Worm (Caenorhabditis elegans): ENCODE results near the gene T28F3.8.
A peak's percentile ranks its signal among the peaks of the same experiment; 100 is the strongest.
"Not testable (repeated sequence)": the region's sequence is repeated elsewhere in the genome, so short reads cannot be mapped to it uniquely, and the experiment has no call there.

The T28F3.8 gene

ce11 chrIV:17284511-17285089 lies 22.5 kb downstream of the T28F3.8 start:
- TF ChIP-seq efl-1 (optimal IDR thresholded peaks at IDR 0.05) (peak in 1 of 2 experiments; percentile 23), F16B12.6 (tag; optimal IDR thresholded peaks at IDR 0.05) (peak; percentile 3)
- not testable (repeated sequence) for TF ChIP-seq efl-1 (GFP tag; optimal IDR thresholded peaks at IDR 0.05 in 1 of 2)

DNA sequence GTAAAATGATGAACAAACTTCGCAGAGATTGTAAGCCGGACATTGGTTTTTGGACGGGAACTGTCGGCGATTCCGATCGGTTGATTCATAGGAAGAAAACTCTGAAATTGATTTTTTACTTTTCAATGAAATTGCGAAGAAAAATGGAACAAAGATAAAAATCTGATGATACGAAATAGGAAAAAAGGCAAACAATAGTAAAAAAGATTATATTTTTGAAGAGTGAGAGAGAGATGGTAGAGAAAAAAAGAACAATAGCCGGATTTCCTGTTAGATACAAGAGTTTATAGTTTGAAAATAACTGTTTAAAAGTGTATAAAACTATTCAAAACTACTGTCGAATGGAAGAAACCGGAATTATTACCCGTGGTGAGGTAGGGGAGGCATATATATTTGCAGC lies 23.0 kb downstream of the T28F3.8 start, which contains the start of gene nra-1:
nra-1 (minus strand) TSS at position 101 of the 400 bp plus-strand sequence.
- TF ChIP-seq nhr-71 (tag; optimal IDR thresholded peaks at IDR 0.05) (no peak), C04F5.9 (tag; optimal IDR thresholded peaks at IDR 0.05) (no peak), ztf-11 (tag; optimal IDR thresholded peaks at IDR 0.05) (no peak), snpc-4 (tag; optimal IDR thresholded peaks at IDR 0.05) (no peak), F16B12.6 (tag; optimal IDR thresholded peaks at IDR 0.05) (no peak), alr-1 (tag; optimal IDR thresholded peaks at IDR 0.05; ENCODE audit: borderline replicate concordance) (no peak), mab-9 (GFP tag; IDR thresholded peaks at IDR 0.05) (no peak), ceh-82 (tag; optimal IDR thresholded peaks at IDR 0.05) (no peak), pag-3 (tag; optimal IDR thresholded peaks at IDR 0.05; ENCODE audit: borderline replicate concordance, insufficient read depth) (no peak)

ce11 chrIV:17281060-17282021 lies 25.8 kb downstream of the T28F3.8 start:
- TF ChIP-seq mdl-1 (tag; optimal IDR thresholded peaks at IDR 0.05) (no peak), sptf-1 (tag; optimal IDR thresholded peaks at IDR 0.05) (no peak), grh-1 (GFP tag; IDR thresholded peaks at IDR 0.05) (no peak), egl-27 (tag; optimal IDR thresholded peaks at IDR 0.05) (no peak), ceh-63 (GFP tag; optimal IDR thresholded peaks at IDR 0.05) (peak; percentile 25), rnt-1 (tag; optimal IDR thresholded peaks at IDR 0.05) (peak; percentile 2), nhr-47 (tag; optimal IDR thresholded peaks at IDR 0.05) (peak; percentile 54), hpl-2 (GFP tag; optimal IDR thresholded peaks at IDR 0.05) (no peak), nhr-28 (tag; optimal IDR thresholded peaks at IDR 0.05) (no peak), sup-37 (GFP tag; optimal IDR thresholded peaks at IDR 0.05) (no peak), hlh-17 (GFP tag; optimal IDR thresholded peaks at IDR 0.05; ENCODE audit: borderline replicate concordance) (no peak), nhr-76 (tag; optimal IDR thresholded peaks at IDR 0.05) (no peak), mab-9 (GFP tag; IDR thresholded peaks at IDR 0.05) (no peak), lsy-2 (tag; optimal IDR thresholded peaks at IDR 0.05) (peak; percentile 68 to 75), lin-35 (GFP tag; optimal IDR thresholded peaks at IDR 0.05) (peak; percentile 36 to 60), aly-2 (tag; optimal IDR thresholded peaks at IDR 0.05) (peak; percentile 100), snu-23 (GFP tag; optimal IDR thresholded peaks at IDR 0.05) (peak; percentile 73), tbx-2 (tag; optimal IDR thresholded peaks at IDR 0.05) (peak; percentile 25), ceh-88 (GFP tag; IDR thresholded peaks at IDR 0.05) (peak; percentile 21; the same call in 1 of the 2 replicates), unc-98 (GFP tag; IDR thresholded peaks at IDR 0.05) (no peak), dsc-1 (tag; optimal IDR thresholded peaks at IDR 0.05) (peak; percentile 60), fkh-4 (tag; optimal IDR thresholded peaks at IDR 0.05; ENCODE audit: borderline replicate concordance) (no peak), nhr-20 (tag; optimal IDR thresholded peaks at IDR 0.05) (peak; percentile 70), fkh-8 (tag; optimal IDR thresholded peaks at IDR 0.05) (peak; percentile 65), Y116A8C.19 (tag; optimal IDR thresholded peaks at IDR 0.05; ENCODE audit: borderline replicate concordance) (no peak), C04F5.9 (tag; optimal IDR thresholded peaks at IDR 0.05) (no peak), unc-86 (tag; optimal IDR thresholded peaks at IDR 0.05) (peak; percentile 32), dpl-1 (GFP tag; optimal IDR thresholded peaks at IDR 0.05) (peak in 2 of 3 experiments; percentile 22 to 28), efl-1 (optimal IDR thresholded peaks at IDR 0.05) (peak in 1 of 2 experiments; percentile 16), efl-1 (GFP tag; optimal IDR thresholded peaks at IDR 0.05 in 1 of 2) (peak; percentile 21 to 92), nhr-19 (GFP tag; conservative IDR thresholded peaks at IDR 0.05) (peak; percentile 61), ztf-4 (tag; optimal IDR thresholded peaks at IDR 0.05) (peak; percentile 58), lin-13 (GFP tag; optimal IDR thresholded peaks at IDR 0.05) (peak; percentile 62), lir-3 (tag; optimal IDR thresholded peaks at IDR 0.05; ENCODE audit: poor library complexity) (peak; percentile 10), irx-1 (tag; optimal IDR thresholded peaks at IDR 0.05) (no peak), snpc-4 (tag; optimal IDR thresholded peaks at IDR 0.05) (peak; percentile 13), C16A3.4 (tag; optimal IDR thresholded peaks at IDR 0.05) (peak; percentile 17)
